Fruit fly (Drosophila melanogaster): ENCODE measurements around the gene gammaCOP.

DNA sequence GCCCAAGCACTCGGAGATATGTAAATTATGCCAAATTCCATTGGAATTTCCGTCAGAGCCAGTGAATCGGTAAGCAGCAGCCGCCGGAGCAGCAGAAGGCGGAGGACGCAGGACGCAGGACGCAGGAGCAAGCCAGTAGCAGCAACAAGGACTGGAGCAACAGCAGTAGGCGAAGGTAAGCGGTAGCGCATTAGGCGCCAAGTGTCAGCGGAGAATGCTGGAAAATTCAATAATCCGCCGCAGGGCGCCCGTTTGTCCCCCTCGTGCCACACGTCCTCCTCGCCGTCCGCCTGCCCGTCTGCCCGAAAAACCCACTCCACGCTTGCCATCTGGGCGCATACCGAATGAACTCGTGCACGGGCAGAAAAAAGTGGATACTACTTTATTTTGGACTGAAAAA, 50.7 kb downstream of the gammaCOP start:
- no peak for TF ChIP-seq pan (optimal IDR thresholded peaks at IDR 0.05)
- TF ChIP-seq psq (optimal IDR thresholded peaks at IDR 0.05): no peak
- TF ChIP-seq CG8478 (optimal IDR thresholded peaks at IDR 0.05): no peak

Data from whole organism.